Worm (Caenorhabditis elegans) whole organism, L3 larva: ENCODE results near the gene egl-20.
"Not testable (repeated sequence)": the region's sequence is repeated elsewhere in the genome, so short reads cannot be mapped to it uniquely, and the experiment has no call there.

Source experiments
- R02D3.7 ChIP-seq: fragments of 150-350 bp; optimal IDR thresholded peaks from 2 replicates; lab custom pipeline; 2014; ENCODE audit warnings: missing biosample characterization, missing genetic modification characterization
- ZK546.5 ChIP-seq: sonication (generic microtip); optimal IDR thresholded peaks from 2 replicates; lab custom pipeline; 2017; ENCODE audit warnings: missing biosample characterization, missing genetic modification characterization
- ama-1 ChIP-seq: fragments of 150-350 bp; optimal IDR thresholded peaks from 2 replicates; lab custom pipeline; 2018
- ceh-16 ChIP-seq: sonication (generic microtip); optimal IDR thresholded peaks from 2 replicates; lab custom pipeline; 2017; ENCODE audit warnings: missing biosample characterization, missing genetic modification characterization
- ceh-9 ChIP-seq: sonication (generic microtip); optimal IDR thresholded peaks from 2 replicates; lab custom pipeline; 2018; ENCODE audit warnings: missing biosample characterization, missing genetic modification characterization
- daf-12 ChIP-seq: fragments of 150-350 bp; optimal IDR thresholded peaks from 2 replicates; lab custom pipeline; 2014; ENCODE audit warnings: missing biosample characterization, missing genetic modification reagents, missing genetic modification characterization
- egl-5 ChIP-seq: fragments of 150-350 bp; optimal IDR thresholded peaks from 2 replicates; lab custom pipeline; 2017; ENCODE audit warnings: missing biosample characterization, missing genetic modification reagents, missing genetic modification characterization, inconsistent platforms
- elt-1 ChIP-seq: fragments of 150-350 bp; optimal IDR thresholded peaks from 2 replicates; lab custom pipeline; 2014; ENCODE audit warnings: missing biosample characterization, missing genetic modification characterization
- elt-2 ChIP-seq: sonication (generic microtip); optimal IDR thresholded peaks from 2 replicates; lab custom pipeline; 2016; ENCODE audit warnings: missing genetic modification reagents, mild to moderate bottlenecking, missing genetic modification characterization, missing compliant biosample characterization
- elt-3 ChIP-seq, 3 experiments: fragments of 150-350 bp in 1 of 3; sonication (generic microtip) in 2 of 3; optimal IDR thresholded peaks; 2 replicates in 2 of 3; 4 replicates in 1 of 3; lab custom pipeline; 2014 to 2017; ENCODE audit warnings: missing biosample characterization in 3 of 3, missing genetic modification characterization in 3 of 3
- fkh-10 ChIP-seq: sonication (generic microtip); optimal IDR thresholded peaks from 2 replicates; lab custom pipeline; 2017; ENCODE audit warnings: missing biosample characterization, missing genetic modification reagents, missing genetic modification characterization
- fos-1 ChIP-seq: fragments of 150-350 bp; optimal IDR thresholded peaks from 2 replicates; lab custom pipeline; 2014; ENCODE audit warnings: missing biosample characterization, missing genetic modification characterization
- hmg-11 ChIP-seq: sonication (generic microtip); optimal IDR thresholded peaks from 2 replicates; lab custom pipeline; 2016; ENCODE audit warnings: missing genetic modification characterization, missing compliant biosample characterization
- jun-1 ChIP-seq: fragments of 150-350 bp; optimal IDR thresholded peaks from 2 replicates; lab custom pipeline; 2014; ENCODE audit warnings: missing biosample characterization, missing genetic modification reagents, missing genetic modification characterization
- lin-39 ChIP-seq: fragments of 150-350 bp; optimal IDR thresholded peaks from 2 replicates; lab custom pipeline; 2018; ENCODE audit warnings: missing biosample characterization, missing genetic modification reagents, missing genetic modification characterization
- lsy-12 ChIP-seq: sonication (generic microtip); optimal IDR thresholded peaks from 2 replicates; lab custom pipeline; 2016; ENCODE audit warnings: mild to moderate bottlenecking, missing genetic modification characterization, missing compliant biosample characterization
- mdl-1 ChIP-seq: fragments of 150-350 bp; optimal IDR thresholded peaks from 2 replicates; lab custom pipeline; 2014; ENCODE audit warnings: missing biosample characterization, missing genetic modification characterization
- nfya-1 ChIP-seq: sonication (generic microtip); optimal IDR thresholded peaks from 2 replicates; lab custom pipeline; 2017; ENCODE audit warnings: missing genetic modification characterization, mild to moderate bottlenecking, missing compliant biosample characterization, antibody characterized with exemption, moderate library complexity; ENCODE audit not compliant: insufficient read depth
- nhr-11 ChIP-seq: fragments of 150-350 bp; optimal IDR thresholded peaks from 2 replicates; lab custom pipeline; 2014; ENCODE audit warnings: missing biosample characterization, missing genetic modification characterization
- nhr-12 ChIP-seq: fragments of 150-350 bp; optimal IDR thresholded peaks from 2 replicates; lab custom pipeline; 2014; ENCODE audit warnings: missing biosample characterization, missing genetic modification characterization
- nhr-23 ChIP-seq: fragments of 150-350 bp; optimal IDR thresholded peaks from 2 replicates; lab custom pipeline; 2014; ENCODE audit warnings: missing biosample characterization, missing genetic modification reagents, missing genetic modification characterization
- nhr-237 ChIP-seq: fragments of 150-350 bp; optimal IDR thresholded peaks from 2 replicates; lab custom pipeline; 2014; ENCODE audit warnings: missing biosample characterization, missing genetic modification characterization
- nhr-25 ChIP-seq: sonication (generic microtip); optimal IDR thresholded peaks from 2 replicates; lab custom pipeline; 2017; ENCODE audit warnings: missing biosample characterization, missing genetic modification characterization
- nhr-28 ChIP-seq: fragments of 150-350 bp; optimal IDR thresholded peaks from 2 replicates; lab custom pipeline; 2014; ENCODE audit warnings: missing biosample characterization, missing genetic modification characterization
- nhr-43 ChIP-seq: sonication (generic microtip); optimal IDR thresholded peaks from 2 replicates; lab custom pipeline; 2016; ENCODE audit warnings: mild to moderate bottlenecking, missing genetic modification characterization, missing compliant biosample characterization; ENCODE audit not compliant: poor library complexity, severe bottlenecking
- nhr-67 ChIP-seq: fragments of 150-350 bp; optimal IDR thresholded peaks from 2 replicates; lab custom pipeline; 2014; ENCODE audit warnings: missing biosample characterization, missing genetic modification characterization
- nhr-76 ChIP-seq: fragments of 150-350 bp; sonication (generic microtip); optimal IDR thresholded peaks from 5 replicates; lab custom pipeline; 2014; ENCODE audit warnings: missing biosample characterization, missing genetic modification characterization
- nhr-77 ChIP-seq: fragments of 150-350 bp; optimal IDR thresholded peaks from 2 replicates; lab custom pipeline; 2014; ENCODE audit warnings: missing biosample characterization, missing genetic modification characterization
- pqm-1 ChIP-seq: fragments of 150-350 bp; optimal IDR thresholded peaks from 2 replicates; lab custom pipeline; 2017; ENCODE audit warnings: missing biosample characterization, missing genetic modification characterization, inconsistent platforms
- sea-2 ChIP-seq: fragments of 150-350 bp; sonication (generic microtip); optimal IDR thresholded peaks from 4 replicates; lab custom pipeline; 2014; ENCODE audit warnings: missing biosample characterization, missing genetic modification reagents, missing genetic modification characterization
- snpc-4 ChIP-seq: fragments of 150-350 bp; optimal IDR thresholded peaks from 2 replicates; lab custom pipeline; 2014; ENCODE audit warnings: missing biosample characterization, missing genetic modification characterization
- tbx-2 ChIP-seq: sonication (generic microtip); optimal IDR thresholded peaks from 2 replicates; lab custom pipeline; 2016; ENCODE audit warnings: mild to moderate bottlenecking, missing genetic modification characterization, missing compliant biosample characterization
- unc-39 ChIP-seq: sonication (generic microtip); optimal IDR thresholded peaks from 4 replicates; lab custom pipeline; 2017; ENCODE audit warnings: missing biosample characterization, missing genetic modification characterization
- unc-62 ChIP-seq: fragments of 150-350 bp; sonication (generic microtip); optimal IDR thresholded peaks from 4 replicates; lab custom pipeline; 2014; ENCODE audit warnings: missing biosample characterization, missing genetic modification reagents, missing genetic modification characterization
- zag-1 ChIP-seq: fragments of 150-350 bp; optimal IDR thresholded peaks from 2 replicates; lab custom pipeline; 2014; ENCODE audit warnings: missing biosample characterization, missing genetic modification characterization
- ztf-11 ChIP-seq: fragments of 150-350 bp; optimal IDR thresholded peaks from 2 replicates; lab custom pipeline; 2014; ENCODE audit warnings: missing biosample characterization, missing genetic modification characterization

egl-20 gene

ce11 chrIV:9843760-9844159 lies 28.4 kb upstream of the egl-20 start, which contains the start of gene nspd-2:
nspd-2 (plus strand) TSS chrIV:9844060.
- TF ChIP-seq ama-1 (lab: Kevin White, UChicago) (no peak), daf-12 (tag; lab: Kevin White, UChicago) (no peak), nhr-67 (tag; lab: Kevin White, UChicago) (no peak), nhr-12 (tag; lab: Kevin White, UChicago) (no peak), fkh-10 (no peak), jun-1 (no peak), nhr-43 (no peak)

ce11 chrIV:9842071-9842470 lies 26.7 kb upstream of the egl-20 start, which contains the start of gene K07F5.17:
K07F5.17 (plus strand) TSS chrIV:9842371.
- TF ChIP-seq ztf-11 (tag; lab: Kevin White, UChicago), result no peak

DNA sequence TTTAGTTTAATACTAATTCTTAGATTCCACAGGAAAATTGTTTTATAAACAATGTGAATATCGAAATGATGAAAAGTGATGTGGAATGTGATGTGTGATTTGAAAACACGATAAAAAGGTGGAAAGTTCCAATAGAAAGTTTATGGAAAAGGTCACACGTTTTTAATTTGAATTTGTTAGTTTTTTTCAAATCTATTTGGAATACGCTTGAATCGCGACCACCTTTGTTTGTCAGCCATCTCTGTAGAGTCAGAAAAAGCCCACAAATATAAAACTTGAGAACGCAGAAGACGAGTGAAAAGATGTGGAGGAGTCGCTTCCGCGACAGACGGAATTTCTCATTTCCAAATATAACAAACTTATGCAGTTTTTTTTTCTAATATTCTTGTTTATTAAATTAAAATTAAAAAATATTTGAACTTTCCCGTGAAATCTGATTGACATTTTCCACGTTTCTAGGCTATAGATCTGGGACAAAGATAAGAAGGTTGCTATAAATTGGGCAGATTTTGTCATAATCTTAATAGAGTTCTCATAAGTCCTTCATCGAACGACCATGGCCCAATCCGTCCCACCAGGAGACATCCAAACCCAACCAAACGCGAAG lies 25.8 kb upstream of the egl-20 start, which contains the start of the genes kin-24 and msp-56:
Gene kin-24, minus strand, starts transcription at position 101 of the 607 bp plus-strand sequence.
Gene msp-56, plus strand, starts transcription at position 557 of the 607 bp plus-strand sequence.
- TF ChIP-seq R02D3.7 (no peak), lin-39 (tag; lab: Kevin White, UChicago) (no peak)

DNA sequence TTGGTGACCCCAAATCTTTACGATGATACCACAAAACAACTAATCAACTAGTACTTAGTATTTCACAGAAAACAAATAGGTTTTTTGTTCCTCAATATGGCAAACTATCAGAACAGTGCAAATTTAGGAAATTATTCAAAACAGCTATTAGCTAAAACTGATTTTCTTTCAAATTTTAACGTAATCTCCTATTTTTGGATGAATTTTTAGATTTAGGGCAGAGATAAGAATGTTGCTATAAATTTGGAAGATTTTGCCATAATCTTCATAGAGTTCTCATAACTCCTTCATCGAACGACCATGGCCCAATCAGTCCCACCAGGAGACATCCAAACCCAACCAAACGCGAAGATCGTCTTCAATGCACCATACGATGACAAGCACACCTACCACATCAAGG lies 22.0 kb upstream of the egl-20 start, which contains the start of gene msp-10:
Gene msp-10, plus strand, starts transcription at position 301 of the 400 bp plus-strand sequence.
- TF ChIP-seq pqm-1; nhr-237 (tag; lab: Kevin White, UChicago); mdl-1: not testable (repeated sequence)

- no peak for TF ChIP-seq nhr-28 (tag; lab: Kevin White, UChicago)
- TF ChIP-seq nhr-23, result no peak
- no peak for TF ChIP-seq R02D3.7
- no peak for TF ChIP-seq snpc-4 (tag; lab: Kevin White, UChicago)
- TF ChIP-seq unc-62 (GFP tag; lab: Kevin White, UChicago), result no peak
- TF ChIP-seq ZK546.5 (tag; lab: Kevin White, UChicago), result no peak
Observed at ce11 chrIV:9836317-9836716, 21.0 kb upstream of the egl-20 start, which contains the start of gene msp-81. msp-81 (minus strand) TSS chrIV:9836417.

DNA sequence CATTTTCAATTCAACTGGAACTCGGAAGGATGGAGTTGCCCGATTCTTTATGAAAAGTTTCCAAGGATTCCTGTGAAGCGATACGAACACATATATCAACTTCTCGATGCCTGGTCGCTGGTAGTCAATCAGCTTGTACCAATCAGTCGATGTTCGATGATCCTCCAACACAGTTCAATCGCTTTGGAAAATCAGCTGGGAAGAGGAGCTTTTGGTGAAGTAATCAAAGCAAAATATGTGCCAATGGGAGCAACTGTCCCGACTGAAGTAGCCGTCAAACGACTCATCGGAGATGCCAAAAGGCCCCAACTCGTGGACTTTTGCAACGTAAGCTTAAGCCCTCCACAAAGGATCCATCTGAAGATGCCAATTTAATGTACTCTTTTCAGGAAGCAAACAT lies 18.0 kb upstream of the egl-20 start:
- TF ChIP-seq jun-1, result no peak
- no peak for TF ChIP-seq ceh-9
- TF ChIP-seq lsy-12 (tag; lab: Kevin White, UChicago), result no peak
- no peak for TF ChIP-seq fos-1
- TF ChIP-seq zag-1 (tag; lab: Kevin White, UChicago), result no peak
- no peak for TF ChIP-seq ama-1 (lab: Kevin White, UChicago)
- TF ChIP-seq sea-2, result no peak
- no peak for TF ChIP-seq R02D3.7

DNA sequence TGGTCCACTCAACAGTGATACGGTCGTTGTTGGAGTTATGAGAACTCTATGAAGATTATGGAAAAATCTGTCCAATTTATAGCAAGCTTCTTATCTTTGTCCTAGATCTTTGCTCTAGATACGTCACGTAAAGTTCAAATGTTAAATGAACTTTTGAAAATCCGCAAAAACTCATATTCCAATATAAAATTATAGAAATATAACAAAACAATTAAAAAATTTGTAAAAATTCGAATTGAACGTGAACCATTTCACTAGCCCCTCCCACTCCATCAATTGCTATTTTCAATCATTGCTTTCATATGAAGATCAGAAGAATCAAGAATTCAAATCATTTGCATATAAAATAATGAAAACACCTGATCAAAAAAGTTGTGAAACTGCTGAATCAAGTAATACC lies 17.3 kb upstream of the egl-20 start, which contains the start of gene kin-21:
Gene kin-21, plus strand, starts transcription at position 301 of the 400 bp plus-strand sequence.
- TF ChIP-seq nhr-23 (no peak), nfya-1 (tag; lab: Kevin White, UChicago) (no peak), elt-1 (no peak)

DNA sequence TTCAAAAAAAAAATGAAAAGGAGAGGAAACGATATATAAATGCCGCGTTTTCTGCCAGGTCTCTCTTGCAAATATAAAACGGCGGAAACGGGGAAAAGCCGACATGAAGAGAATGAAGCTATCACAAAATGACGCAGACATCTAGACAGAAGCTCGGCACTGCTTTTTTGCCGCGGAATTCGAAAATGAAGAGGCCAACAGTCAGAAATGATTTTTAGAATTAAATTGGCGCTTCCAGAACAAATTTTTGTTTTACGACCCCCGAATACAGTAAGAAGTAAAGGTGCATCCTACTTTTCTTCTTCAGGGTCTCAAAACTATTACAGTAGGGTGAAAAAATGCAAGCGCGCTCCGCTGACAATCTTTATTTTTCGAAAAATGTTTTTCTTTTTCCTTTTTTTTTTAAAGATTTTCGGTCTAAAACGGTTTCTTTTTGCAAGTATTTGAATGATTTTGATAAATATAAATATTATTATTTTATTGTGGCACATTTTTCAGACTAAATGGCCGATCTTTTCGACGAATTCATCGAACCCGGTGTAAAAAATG lies 9.9 kb upstream of the egl-20 start, which contains the start of gene mtr-4:
Gene mtr-4, plus strand, starts transcription at position 499 of the 549 bp plus-strand sequence.
- TF ChIP-seq fkh-10 (no peak), mdl-1 (no peak), unc-39 (no peak), nhr-25 (no peak), jun-1 (no peak), ZK546.5 (tag; lab: Kevin White, UChicago) (no peak), ceh-9 (no peak), nhr-77 (tag; lab: Kevin White, UChicago) (no peak), nhr-12 (tag; lab: Kevin White, UChicago) (no peak), elt-2 (tag; lab: Kevin White, UChicago) (peak; percentile 85), ama-1 (lab: Kevin White, UChicago) (no peak), hmg-11 (tag; lab: Kevin White, UChicago) (no peak), elt-1 (no peak), egl-5 (peak; percentile 27), nhr-11 (tag; lab: Kevin White, UChicago) (no peak), tbx-2 (tag; lab: Kevin White, UChicago) (no peak), R02D3.7 (no peak), elt-3 (tag; optimal IDR thresholded peaks at IDR 0.05; lab: Kevin White, UChicago) (no peak), zag-1 (tag; lab: Kevin White, UChicago) (no peak), nhr-43 (no peak), nhr-76 (tag; lab: Kevin White, UChicago) (no peak), sea-2 (no peak), nhr-237 (tag; lab: Kevin White, UChicago) (no peak), ceh-16 (tag; lab: Kevin White, UChicago) (no peak), snpc-4 (tag; lab: Kevin White, UChicago) (no peak), nhr-67 (tag; lab: Kevin White, UChicago) (no peak), unc-62 (GFP tag; lab: Kevin White, UChicago) (no peak)
